Worm (Caenorhabditis elegans) whole organism, L3 larva: ENCODE measurements around the gene fbxa-133.

Experiments used
- ceh-9 ChIP-seq: sonication (generic microtip); optimal IDR thresholded peaks from 2 replicates; lab custom pipeline; 2018; ENCODE audit warnings: missing biosample characterization, missing genetic modification characterization
- elt-1 ChIP-seq: fragments of 150-350 bp; optimal IDR thresholded peaks from 2 replicates; lab custom pipeline; 2014; ENCODE audit warnings: missing biosample characterization, missing genetic modification characterization
- elt-2 ChIP-seq: sonication (generic microtip); optimal IDR thresholded peaks from 2 replicates; lab custom pipeline; 2016; ENCODE audit warnings: missing genetic modification reagents, mild to moderate bottlenecking, missing genetic modification characterization, missing compliant biosample characterization
- jun-1 ChIP-seq: fragments of 150-350 bp; optimal IDR thresholded peaks from 2 replicates; lab custom pipeline; 2014; ENCODE audit warnings: missing biosample characterization, missing genetic modification reagents, missing genetic modification characterization
- lin-15B ChIP-seq: fragments of 150-350 bp; optimal IDR thresholded peaks from 2 replicates; lab custom pipeline; 2014; ENCODE audit warnings: missing biosample characterization, missing genetic modification characterization
- lin-39 ChIP-seq: fragments of 150-350 bp; optimal IDR thresholded peaks from 2 replicates; lab custom pipeline; 2018; ENCODE audit warnings: missing biosample characterization, missing genetic modification reagents, missing genetic modification characterization
- mml-1 ChIP-seq: fragments of 150-350 bp; sonication (generic microtip); optimal IDR thresholded peaks from 3 replicates; lab custom pipeline; 2014; ENCODE audit warnings: missing biosample characterization, missing genetic modification characterization
- nhr-12 ChIP-seq: fragments of 150-350 bp; optimal IDR thresholded peaks from 2 replicates; lab custom pipeline; 2014; ENCODE audit warnings: missing biosample characterization, missing genetic modification characterization
- nhr-25 ChIP-seq: sonication (generic microtip); optimal IDR thresholded peaks from 2 replicates; lab custom pipeline; 2017; ENCODE audit warnings: missing biosample characterization, missing genetic modification characterization
- pqm-1 ChIP-seq: fragments of 150-350 bp; optimal IDR thresholded peaks from 2 replicates; lab custom pipeline; 2017; ENCODE audit warnings: missing biosample characterization, missing genetic modification characterization, inconsistent platforms
- zag-1 ChIP-seq: fragments of 150-350 bp; optimal IDR thresholded peaks from 2 replicates; lab custom pipeline; 2014; ENCODE audit warnings: missing biosample characterization, missing genetic modification characterization
- ztf-11 ChIP-seq: fragments of 150-350 bp; optimal IDR thresholded peaks from 2 replicates; lab custom pipeline; 2014; ENCODE audit warnings: missing biosample characterization, missing genetic modification characterization

The fbxa-133 gene

ce11 chrV:17628566-17628965 lies 44.0 kb downstream of the fbxa-133 start, which contains the start of gene F57G4.10:
Gene F57G4.10, plus strand, starts transcription at chrV:17628866.
- no peak for TF ChIP-seq elt-2
- no peak for TF ChIP-seq nhr-25 (tag; lab: Kevin White, UChicago)
- TF ChIP-seq nhr-12 (tag; lab: Kevin White, UChicago), result no peak
- TF ChIP-seq elt-1 (tag; lab: Kevin White, UChicago), result no peak
- TF ChIP-seq ztf-11 (tag; lab: Kevin White, UChicago), result no peak
- TF ChIP-seq mml-1 (tag; lab: Kevin White, UChicago), result no peak
- no peak for TF ChIP-seq lin-39 (tag; lab: Kevin White, UChicago)
- TF ChIP-seq zag-1, result no peak
- TF ChIP-seq pqm-1 (tag; lab: Kevin White, UChicago), result no peak
- no peak for TF ChIP-seq ceh-9 (tag; lab: Kevin White, UChicago)
- no peak for TF ChIP-seq lin-15B (tag; lab: Kevin White, UChicago)
- no peak for TF ChIP-seq jun-1 (tag; lab: Kevin White, UChicago)
